Worm (Caenorhabditis elegans) whole organism, young adult: ENCODE data around the gene mel-46.
"Not testable (repeated sequence)": the region's sequence is repeated elsewhere in the genome, so short reads cannot be mapped to it uniquely, and the experiment has no call there.

Experiments used
- Y53F4B.3 ChIP-seq: fragments of 200-800 bp; sonication (Bioruptor generic); IDR thresholded peaks from 2 replicates; pipeline ENCODE4 v1.3.6; 2022; ENCODE audit warnings: missing genetic modification reagents, missing genetic modification characterization, missing compliant biosample characterization
- Y95B8A.8 ChIP-seq: fragments of 200-800 bp; sonication (Bioruptor generic); IDR thresholded peaks from 2 replicates; pipeline ENCODE4 v1.3.6; 2022; ENCODE audit warnings: missing genetic modification reagents, missing genetic modification characterization, missing compliant biosample characterization
- aptf-2 ChIP-seq: fragments of 200-800 bp; sonication (Bioruptor generic); conservative IDR thresholded peaks from 2 replicates; pipeline ENCODE4 v1.3.6; 2022; ENCODE audit warnings: missing genetic modification reagents, missing genetic modification characterization, missing compliant biosample characterization
- aptf-3 ChIP-seq: fragments of 200-800 bp; sonication (Bioruptor generic); IDR thresholded peaks from 2 replicates; pipeline ENCODE4 v1.3.6; 2022; ENCODE audit warnings: missing genetic modification characterization, missing compliant biosample characterization
- atf-7 ChIP-seq: sonication (generic microtip); optimal IDR thresholded peaks from 2 replicates; lab custom pipeline; 2017; ENCODE audit warnings: mild to moderate bottlenecking, missing genetic modification characterization, missing compliant biosample characterization
- cebp-2 ChIP-seq: fragments of 200-800 bp; sonication (Bioruptor generic); IDR thresholded peaks from 2 replicates; pipeline ENCODE4 v1.3.6; 2022; ENCODE audit warnings: missing genetic modification characterization, missing compliant biosample characterization
- chd-7 ChIP-seq: sonication (generic microtip); optimal IDR thresholded peaks from 2 replicates; lab custom pipeline; 2016; ENCODE audit warnings: mild to moderate bottlenecking, missing genetic modification characterization, moderate library complexity, missing compliant biosample characterization
- ets-4 ChIP-seq: fragments of 200-800 bp; sonication (Bioruptor generic); optimal IDR thresholded peaks from 2 replicates; lab custom pipeline; 2018; ENCODE audit warnings: mild to moderate bottlenecking, missing genetic modification characterization, missing compliant biosample characterization
- gei-17 ChIP-seq: fragments of 200-800 bp; sonication (Bioruptor generic); optimal IDR thresholded peaks from 2 replicates; lab custom pipeline; 2018; ENCODE audit warnings: mild to moderate bottlenecking, missing genetic modification characterization, missing compliant biosample characterization
- him-1 ChIP-seq: sonication (generic microtip); optimal IDR thresholded peaks from 2 replicates; lab custom pipeline; 2016; ENCODE audit warnings: missing genotype, missing genetic modification reagents, missing genetic modification characterization, missing compliant biosample characterization
- mxl-1 ChIP-seq: sonication (generic microtip); optimal IDR thresholded peaks from 2 replicates; lab custom pipeline; 2016; ENCODE audit warnings: missing genetic modification characterization, missing compliant biosample characterization
- snpc-4 ChIP-seq, 5 experiments: fragments of 150-350 bp in 1 of 5; sonication (generic microtip) in 4 of 5; optimal IDR thresholded peaks; 2 replicates each; lab custom pipeline; 2014 to 2018; ENCODE audit warnings: missing genetic modification characterization in 5 of 5, missing biosample characterization in 3 of 5, antibody characterized with exemption in 2 of 5, mild to moderate bottlenecking in 2 of 5, missing compliant biosample characterization in 2 of 5, missing genotype in 2 of 5, moderate library complexity in 2 of 5, missing genetic modification reagents in 1 of 5
- unc-62 ChIP-seq: fragments of 150-350 bp; optimal IDR thresholded peaks from 2 replicates; lab custom pipeline; 2014; ENCODE audit warnings: missing biosample characterization, missing genetic modification reagents, missing genetic modification characterization
- ztf-26 ChIP-seq: sonication (generic microtip); optimal IDR thresholded peaks from 2 replicates; lab custom pipeline; 2017; ENCODE audit warnings: missing genetic modification characterization, missing compliant biosample characterization

- not testable (repeated sequence) for TF ChIP-seq aptf-3 (GFP tag; lab: Robert Waterston, UW); snpc-4 (GFP tag; optimal IDR thresholded peaks at IDR 0.05; lab: Kevin White, UChicago); snpc-4 (tag; optimal IDR thresholded peaks at IDR 0.05; lab: Kevin White, UChicago); atf-7 (tag; lab: Kevin White, UChicago); cebp-2 (GFP tag; lab: Robert Waterston, UW); chd-7 (tag; lab: Kevin White, UChicago); Y95B8A.8; him-1 (tag; lab: Kevin White, UChicago); ets-4; Y53F4B.3 (GFP tag; lab: Robert Waterston, UW); unc-62; ztf-26; gei-17 (GFP tag; lab: Kevin White, UChicago); aptf-2 (GFP tag; lab: Robert Waterston, UW); mxl-1
These were observed 19.1 kb upstream of the mel-46 start for ce11 chrIV:16882414-16882813.
